Worm (Caenorhabditis elegans) whole organism, L1 larva: ENCODE results near the gene PDB1.1.

Experiments used
- ceh-82 ChIP-seq, 3 experiments: fragments of 150-350 bp in 1 of 3; sonication (generic microtip) in 2 of 3; optimal IDR thresholded peaks; 2 replicates each; lab custom pipeline; 2014 to 2017; ENCODE audit warnings: missing biosample characterization in 3 of 3, missing genetic modification characterization in 3 of 3
- elt-3 ChIP-seq, 6 experiments: fragments of 150-350 bp in 1 of 6; sonication (generic microtip); optimal IDR thresholded peaks; 2 replicates each; lab custom pipeline; 2017 to 2018; ENCODE audit warnings: missing biosample characterization in 6 of 6, missing genetic modification characterization in 6 of 6, inconsistent platforms in 1 of 6
- mep-1 ChIP-seq: fragments of 150-350 bp; optimal IDR thresholded peaks from 2 replicates; lab custom pipeline; 2014; ENCODE audit warnings: missing biosample characterization, missing genetic modification characterization
- nhr-237 ChIP-seq: fragments of 150-350 bp; optimal IDR thresholded peaks from 2 replicates; lab custom pipeline; 2014; ENCODE audit warnings: missing biosample characterization, missing genetic modification characterization
- pag-3 ChIP-seq: sonication (generic microtip); optimal IDR thresholded peaks from 2 replicates; lab custom pipeline; 2017; ENCODE audit warnings: missing genetic modification characterization, mild to moderate bottlenecking, missing compliant biosample characterization, antibody characterized with exemption, borderline replicate concordance; ENCODE audit not compliant: insufficient read depth

DNA sequence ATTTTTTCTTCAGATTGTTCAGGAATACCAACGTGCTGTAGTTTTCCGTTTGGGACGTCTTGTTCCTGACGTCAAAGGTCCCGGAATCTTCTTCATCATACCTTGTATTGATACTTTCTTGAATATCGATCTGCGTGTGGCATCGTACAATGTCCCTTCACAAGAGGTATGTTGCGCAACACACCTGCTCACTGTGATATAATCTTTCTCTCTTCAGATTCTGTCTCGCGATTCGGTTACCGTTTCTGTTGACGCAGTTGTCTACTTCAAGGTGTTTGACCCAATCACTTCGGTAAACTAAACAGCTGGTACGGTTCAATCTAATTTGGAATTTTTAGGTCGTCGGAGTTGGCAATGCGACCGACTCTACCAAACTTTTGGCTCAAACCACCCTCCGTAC, 4.5 kb upstream of the PDB1.1 start:
- TF ChIP-seq nhr-237 (tag; lab: Kevin White, UChicago) (no peak), ceh-82 (tag; optimal IDR thresholded peaks at IDR 0.05; lab: Kevin White, UChicago) (no peak), elt-3 (tag; optimal IDR thresholded peaks at IDR 0.05; lab: Kevin White, UChicago) (no peak), mep-1 (tag; lab: Kevin White, UChicago) (no peak), pag-3 (no peak)
